Worm (Caenorhabditis elegans) whole organism, L4 larva: ENCODE results near the gene R31.2.

Experiments used
- F37D6.2 ChIP-seq: sonication (generic microtip); optimal IDR thresholded peaks from 2 replicates; lab custom pipeline; 2016; ENCODE audit warnings: mild to moderate bottlenecking, missing genetic modification characterization, missing compliant biosample characterization
- F44E2.7 ChIP-seq: fragments of 200-800 bp; sonication (Bioruptor generic); IDR thresholded peaks from 2 replicates; pipeline ENCODE4 v2.1.2; 2022; ENCODE audit warnings: missing genetic modification characterization, missing compliant biosample characterization
- T20F7.1 ChIP-seq: fragments of 200-800 bp; sonication (Bioruptor generic); optimal IDR thresholded peaks from 2 replicates; lab custom pipeline; 2018; ENCODE audit warnings: mild to moderate bottlenecking, missing genetic modification characterization, missing compliant biosample characterization
- T26A8.4 ChIP-seq: fragments of 200-800 bp; sonication (Bioruptor generic); IDR thresholded peaks from 2 replicates; pipeline ENCODE4 v1.3.6; 2022; ENCODE audit warnings: missing genetic modification characterization, missing compliant biosample characterization
- Y105C5A.15 ChIP-seq: fragments of 200-800 bp; sonication (Bioruptor generic); IDR thresholded peaks from 2 replicates; pipeline ENCODE4 v1.3.6; 2022; ENCODE audit warnings: missing genetic modification characterization, missing compliant biosample characterization
- ZK337.2 ChIP-seq: fragments of 200-800 bp; sonication (Bioruptor generic); IDR thresholded peaks from 2 replicates; pipeline ENCODE4 v1.3.6; 2022; ENCODE audit warnings: missing genetic modification reagents, missing genetic modification characterization, missing compliant biosample characterization
- aly-2 ChIP-seq: sonication (generic microtip); optimal IDR thresholded peaks from 2 replicates; lab custom pipeline; 2018; ENCODE audit warnings: missing biosample characterization, missing genetic modification characterization
- ceh-20 ChIP-seq: fragments of 200-800 bp; sonication (Bioruptor generic); IDR thresholded peaks from 2 replicates; pipeline ENCODE4 v1.3.6; 2022; ENCODE audit warnings: missing genetic modification reagents, missing genetic modification characterization, missing compliant biosample characterization
- ceh-44 ChIP-seq: fragments of 200-800 bp; sonication (Bioruptor generic); IDR thresholded peaks from 2 replicates; pipeline ENCODE4 v1.3.6; 2022; ENCODE audit warnings: missing genetic modification reagents, missing genetic modification characterization, missing compliant biosample characterization
- ceh-62 ChIP-seq: sonication (generic microtip); optimal IDR thresholded peaks from 2 replicates; lab custom pipeline; 2017; ENCODE audit warnings: missing biosample characterization, missing genetic modification characterization
- cey-2 ChIP-seq: sonication (generic microtip); optimal IDR thresholded peaks from 3 replicates; lab custom pipeline; 2017; ENCODE audit warnings: missing genetic modification characterization, mild to moderate bottlenecking, missing compliant biosample characterization, antibody characterized with exemption, borderline replicate concordance; ENCODE audit not compliant: insufficient read depth
- ctbp-1 ChIP-seq: fragments of 200-800 bp; sonication (Bioruptor generic); IDR thresholded peaks from 2 replicates; pipeline ENCODE4 v1.3.6; 2022; ENCODE audit warnings: missing genetic modification reagents, missing genetic modification characterization, missing compliant biosample characterization
- daf-16 ChIP-seq, 3 experiments: sonication (generic microtip); optimal IDR thresholded peaks; 2 replicates each; lab custom pipeline; 2016 to 2017; ENCODE audit warnings: missing genetic modification characterization in 3 of 3, missing genetic modification reagents in 3 of 3, mild to moderate bottlenecking in 2 of 3, missing compliant biosample characterization in 2 of 3, missing biosample characterization in 1 of 3, moderate library complexity in 1 of 3
- daf-19 ChIP-seq: fragments of 200-800 bp; sonication (Bioruptor generic); conservative IDR thresholded peaks from 2 replicates; pipeline ENCODE4 v1.3.6; 2022; ENCODE audit warnings: missing genetic modification characterization, missing compliant biosample characterization
- daf-8 ChIP-seq: fragments of 200-800 bp; sonication (Bioruptor generic); IDR thresholded peaks from 2 replicates; pipeline ENCODE4 v1.3.6; 2022; ENCODE audit warnings: missing genetic modification characterization, missing compliant biosample characterization
- dmd-6 ChIP-seq: fragments of 200-800 bp; sonication (Bioruptor generic); IDR thresholded peaks from 2 replicates; pipeline ENCODE4 v1.3.6; 2022; ENCODE audit warnings: missing genetic modification reagents, missing genetic modification characterization, missing compliant biosample characterization
- dpl-1 ChIP-seq: fragments of 150-350 bp; optimal IDR thresholded peaks from 2 replicates; lab custom pipeline; 2014; ENCODE audit warnings: missing biosample characterization, missing genetic modification reagents, missing genetic modification characterization
- duxl-1 ChIP-seq: sonication (generic microtip); optimal IDR thresholded peaks from 2 replicates; lab custom pipeline; 2016; ENCODE audit warnings: mild to moderate bottlenecking, missing genetic modification characterization, moderate library complexity, missing compliant biosample characterization; ENCODE audit not compliant: poor library complexity
- egl-27 ChIP-seq: sonication (generic microtip); optimal IDR thresholded peaks from 3 replicates; lab custom pipeline; 2017; ENCODE audit warnings: missing biosample characterization, missing genetic modification reagents, missing genetic modification characterization
- fos-1 ChIP-seq: fragments of 150-350 bp; optimal IDR thresholded peaks from 2 replicates; lab custom pipeline; 2014; ENCODE audit warnings: missing biosample characterization, missing genetic modification characterization
- hif-1 ChIP-seq, 2 experiments: sonication (generic microtip); optimal IDR thresholded peaks; 2 replicates each; lab custom pipeline; 2016 to 2017; ENCODE audit warnings: missing compliant biosample characterization in 2 of 2, missing genetic modification characterization in 2 of 2, missing genetic modification reagents in 2 of 2, missing genotype in 2 of 2, mild to moderate bottlenecking in 1 of 2
- hlh-11 ChIP-seq: fragments of 200-800 bp; sonication (Bioruptor generic); optimal IDR thresholded peaks from 2 replicates; lab custom pipeline; 2018; ENCODE audit warnings: mild to moderate bottlenecking, missing genetic modification characterization, missing compliant biosample characterization
- jun-1 ChIP-seq: fragments of 150-350 bp; optimal IDR thresholded peaks from 2 replicates; lab custom pipeline; 2014; ENCODE audit warnings: missing biosample characterization, missing genetic modification reagents, missing genetic modification characterization
- lim-7 ChIP-seq: fragments of 200-800 bp; sonication (Bioruptor generic); IDR thresholded peaks from 2 replicates; pipeline ENCODE4 v1.3.6; 2022; ENCODE audit warnings: missing genetic modification characterization, missing compliant biosample characterization
- lin-1 ChIP-seq: fragments of 200-800 bp; sonication (Bioruptor generic); IDR thresholded peaks from 2 replicates; pipeline ENCODE4 v1.3.6; 2022; ENCODE audit warnings: missing genetic modification reagents, missing genetic modification characterization, missing compliant biosample characterization
- lsy-2 ChIP-seq, 2 experiments: fragments of 150-350 bp in 1 of 2; sonication (generic microtip) in 1 of 2; optimal IDR thresholded peaks; 2 replicates each; lab custom pipeline; 2014 to 2017; ENCODE audit warnings: missing biosample characterization in 2 of 2, missing genetic modification characterization in 2 of 2
- mdl-1 ChIP-seq, 2 experiments: fragments of 150-350 bp in 1 of 2; sonication (generic microtip) in 1 of 2; optimal IDR thresholded peaks; 2 replicates each; lab custom pipeline; 2014 to 2017; ENCODE audit warnings: missing biosample characterization in 2 of 2, missing genetic modification characterization in 2 of 2
- mep-1 ChIP-seq: fragments of 150-350 bp; sonication (generic microtip); optimal IDR thresholded peaks from 3 replicates; lab custom pipeline; 2014; ENCODE audit warnings: missing biosample characterization, missing genetic modification characterization
- mes-2 ChIP-seq: sonication (generic microtip); optimal IDR thresholded peaks from 2 replicates; lab custom pipeline; 2016; ENCODE audit warnings: missing genotype, mild to moderate bottlenecking, missing genetic modification characterization, missing compliant biosample characterization; ENCODE audit not compliant: poor library complexity, severe bottlenecking
- nhr-11 ChIP-seq: fragments of 150-350 bp; optimal IDR thresholded peaks from 2 replicates; lab custom pipeline; 2014; ENCODE audit warnings: missing biosample characterization, missing genetic modification characterization
- nhr-111 ChIP-seq: fragments of 200-800 bp; sonication (Bioruptor generic); optimal IDR thresholded peaks from 2 replicates; lab custom pipeline; 2018; ENCODE audit warnings: mild to moderate bottlenecking, missing genetic modification characterization, missing compliant biosample characterization
- nhr-25 ChIP-seq: sonication (generic microtip); optimal IDR thresholded peaks from 2 replicates; lab custom pipeline; 2017; ENCODE audit warnings: missing genetic modification characterization, mild to moderate bottlenecking, missing compliant biosample characterization, antibody characterized with exemption, moderate library complexity, borderline replicate concordance; ENCODE audit not compliant: insufficient read depth
- nhr-41 ChIP-seq: fragments of 200-800 bp; sonication (Bioruptor generic); IDR thresholded peaks from 2 replicates; pipeline ENCODE4 v1.3.6; 2022; ENCODE audit warnings: missing genetic modification reagents, missing genetic modification characterization, missing compliant biosample characterization
- nhr-48 ChIP-seq: sonication (generic microtip); optimal IDR thresholded peaks from 2 replicates; lab custom pipeline; 2016; ENCODE audit warnings: mild to moderate bottlenecking, missing genetic modification characterization, missing compliant biosample characterization
- pha-4 ChIP-seq, 2 experiments: fragments of 150-350 bp in 1 of 2; fragments of 200-800 bp in 1 of 2; sonication (Bioruptor generic) in 1 of 2; IDR thresholded peaks in 1 of 2; optimal IDR thresholded peaks in 1 of 2; 2 replicates each; pipeline versions ENCODE4 v1.3.6 to Lab custom; 2014 to 2022; ENCODE audit warnings: missing genetic modification characterization in 2 of 2, missing genetic modification reagents in 2 of 2, missing biosample characterization in 1 of 2, missing compliant biosample characterization in 1 of 2
- sdz-12 ChIP-seq: fragments of 200-800 bp; sonication (Bioruptor generic); optimal IDR thresholded peaks from 2 replicates; lab custom pipeline; 2018; ENCODE audit warnings: mild to moderate bottlenecking, missing genetic modification characterization, missing compliant biosample characterization
- set-16 ChIP-seq: fragments of 200-800 bp; sonication (Bioruptor generic); IDR thresholded peaks from 2 replicates; pipeline ENCODE4 v1.3.6; 2022; ENCODE audit warnings: missing genetic modification reagents, missing genetic modification characterization, missing compliant biosample characterization
- snpc-1.2 ChIP-seq: fragments of 200-800 bp; sonication (Bioruptor generic); IDR thresholded peaks from 2 replicates; pipeline ENCODE4 v1.3.6; 2022; ENCODE audit warnings: missing genetic modification reagents, missing genetic modification characterization, missing compliant biosample characterization
- snpc-4 ChIP-seq: fragments of 150-350 bp; optimal IDR thresholded peaks from 2 replicates; lab custom pipeline; 2014; ENCODE audit warnings: missing biosample characterization, missing genetic modification characterization
- spr-1 ChIP-seq: sonication (generic microtip); optimal IDR thresholded peaks from 2 replicates; lab custom pipeline; 2016; ENCODE audit warnings: mild to moderate bottlenecking, missing genetic modification characterization, missing compliant biosample characterization
- spr-3 ChIP-seq: fragments of 200-800 bp; sonication (Bioruptor generic); optimal IDR thresholded peaks from 2 replicates; lab custom pipeline; 2018; ENCODE audit warnings: mild to moderate bottlenecking, missing genetic modification characterization, missing compliant biosample characterization
- tag-97 ChIP-seq: fragments of 200-800 bp; sonication (Bioruptor generic); IDR thresholded peaks from 2 replicates; pipeline ENCODE4 v1.3.6; 2022; ENCODE audit warnings: missing genetic modification characterization, missing compliant biosample characterization
- tra-1 ChIP-seq: fragments of 200-800 bp; sonication (Bioruptor generic); IDR thresholded peaks from 2 replicates; pipeline ENCODE4 v1.3.6; 2022; ENCODE audit warnings: missing genetic modification reagents, missing genetic modification characterization, missing compliant biosample characterization
- unc-62 ChIP-seq, 3 experiments: fragments of 150-350 bp in 1 of 3; sonication (generic microtip); optimal IDR thresholded peaks in 2 of 3; peaks in 1 of 3; 1 replicate in 1 of 3; 2 replicates in 2 of 3; lab custom pipeline; 2014 to 2017; ENCODE audit warnings: missing biosample characterization in 3 of 3, missing genetic modification characterization in 3 of 3, missing genetic modification reagents in 3 of 3, missing genotype in 1 of 3
- zfp-3 ChIP-seq: fragments of 200-800 bp; sonication (Bioruptor generic); conservative IDR thresholded peaks from 2 replicates; pipeline ENCODE4 v1.3.6; 2022; ENCODE audit warnings: missing genetic modification reagents, missing genetic modification characterization, missing compliant biosample characterization
- zip-11 ChIP-seq: fragments of 200-800 bp; sonication (Bioruptor generic); IDR thresholded peaks from 2 replicates; pipeline ENCODE4 v1.3.6; 2022; ENCODE audit warnings: missing genetic modification characterization, missing compliant biosample characterization
- zip-2 ChIP-seq: fragments of 150-350 bp; optimal IDR thresholded peaks from 2 replicates; lab custom pipeline; 2014; ENCODE audit warnings: missing biosample characterization, missing genetic modification characterization
- ztf-7 ChIP-seq: fragments of 150-350 bp; optimal IDR thresholded peaks from 2 replicates; lab custom pipeline; 2014; ENCODE audit warnings: missing biosample characterization, missing genetic modification characterization

R31.2 gene

DNA sequence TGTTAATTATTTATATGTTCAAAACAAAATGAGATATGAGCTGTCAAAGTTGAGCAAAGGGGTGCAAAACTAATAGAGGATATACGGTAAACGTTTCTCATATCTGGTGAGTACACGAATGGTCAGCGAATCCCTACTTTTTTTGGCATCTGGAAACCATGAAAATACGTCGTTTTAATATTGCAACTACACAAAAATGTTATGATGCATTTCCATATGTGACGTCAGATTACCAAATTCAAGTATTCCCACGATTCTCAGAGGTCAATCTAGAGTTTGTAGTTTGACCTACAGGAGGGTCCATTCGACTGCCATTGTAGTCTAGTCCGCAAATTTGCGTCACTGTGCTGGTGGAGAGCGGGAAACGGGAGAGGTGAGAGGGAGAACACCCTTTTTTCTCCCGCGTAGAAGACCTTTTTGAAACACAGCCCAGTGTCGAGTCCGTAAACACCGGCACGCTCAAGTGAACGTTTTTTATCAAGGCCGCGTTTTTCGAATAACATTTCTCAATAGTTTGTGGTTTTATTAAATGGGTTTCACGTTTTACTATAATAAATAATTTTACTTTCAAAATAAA lies 21.0 kb upstream of the R31.2 start (continued):
- TF ChIP-seq hif-1 (tag; optimal IDR thresholded peaks at IDR 0.05; lab: Kevin White, UChicago) (no peak), mdl-1 (tag; optimal IDR thresholded peaks at IDR 0.05; lab: Kevin White, UChicago) (no peak), nhr-41 (GFP tag; lab: Robert Waterston, UW) (no peak), T20F7.1 (GFP tag; lab: Kevin White, UChicago) (no peak), ceh-44 (GFP tag; lab: Robert Waterston, UW) (no peak), lin-1 (no peak), spr-1 (tag; lab: Kevin White, UChicago) (no peak), dmd-6 (GFP tag; lab: Robert Waterston, UW) (peak; percentile 45; the same call in 1 of the 2 replicates), hlh-11 (peak; percentile 72), snpc-1.2 (GFP tag; lab: Robert Waterston, UW) (no peak), egl-27 (no peak), pha-4 (GFP tag; IDR thresholded peaks at IDR 0.05; lab: Robert Waterston, UW) (no peak), pha-4 (tag; optimal IDR thresholded peaks at IDR 0.05; lab: Kevin White, UChicago) (peak; percentile 53), zip-2 (no peak), sdz-12 (no peak), F44E2.7 (GFP tag; lab: Robert Waterston, UW) (no peak), ceh-20 (GFP tag; lab: Robert Waterston, UW) (no peak), T26A8.4 (GFP tag; lab: Robert Waterston, UW) (no peak), nhr-48 (tag; lab: Kevin White, UChicago) (no peak), daf-16 (GFP tag; optimal IDR thresholded peaks at IDR 0.05; lab: Kevin White, UChicago) (no peak), daf-16 (tag; optimal IDR thresholded peaks at IDR 0.05; lab: Kevin White, UChicago) (peak; percentile 74), duxl-1 (tag; lab: Kevin White, UChicago) (no peak), F37D6.2 (tag; lab: Kevin White, UChicago) (no peak), ceh-62 (tag; lab: Kevin White, UChicago) (no peak), set-16 (GFP tag; lab: Robert Waterston, UW) (no peak), snpc-4 (tag; lab: Kevin White, UChicago) (no peak), aly-2 (tag; lab: Kevin White, UChicago) (no peak), lim-7 (no peak), tra-1 (GFP tag; lab: Robert Waterston, UW) (0 out of 2 replicates have a peak, but pooled peaks have one; percentile 24), Y105C5A.15 (GFP tag; lab: Robert Waterston, UW) (no peak), ctbp-1 (GFP tag; lab: Robert Waterston, UW) (no peak), nhr-25 (tag; lab: Kevin White, UChicago) (peak; percentile 26), nhr-111 (GFP tag; lab: Kevin White, UChicago) (no peak), tag-97 (GFP tag; lab: Robert Waterston, UW) (no peak), mep-1 (tag; lab: Kevin White, UChicago) (peak; percentile 71), mes-2 (tag; lab: Kevin White, UChicago) (peak; percentile 68), dpl-1 (GFP tag; lab: Kevin White, UChicago) (peak; percentile 79), nhr-11 (tag; lab: Kevin White, UChicago) (no peak), fos-1 (tag; lab: Kevin White, UChicago) (no peak), unc-62 (GFP tag; optimal IDR thresholded peaks at IDR 0.05 in 1 of 2; lab: Kevin White, UChicago) (peak in 1 of 2 experiments; percentile 96), unc-62 (tag; optimal IDR thresholded peaks at IDR 0.05; lab: Kevin White, UChicago) (no peak), cey-2 (tag; lab: Kevin White, UChicago) (no peak), ztf-7 (tag; lab: Kevin White, UChicago) (no peak), jun-1 (no peak), lsy-2 (tag; optimal IDR thresholded peaks at IDR 0.05; lab: Kevin White, UChicago) (peak in 1 of 2 experiments; percentile 47), daf-8 (GFP tag; lab: Robert Waterston, UW) (no peak), spr-3 (GFP tag; lab: Kevin White, UChicago) (no peak), zip-11 (GFP tag; lab: Robert Waterston, UW) (no peak), daf-19 (GFP tag; lab: Robert Waterston, UW) (no peak), ZK337.2 (no peak), zfp-3 (GFP tag; lab: Robert Waterston, UW) (no peak)
